Worm (Caenorhabditis elegans) whole organism, L4 larva: ENCODE results near the gene mrp-1.

Source experiments
- F10B5.3 ChIP-seq: sonication (generic microtip); optimal IDR thresholded peaks from 2 replicates; lab custom pipeline; 2016; ENCODE audit warnings: mild to moderate bottlenecking, missing genetic modification characterization, missing compliant biosample characterization
- F49E8.2 ChIP-seq: sonication (generic microtip); optimal IDR thresholded peaks from 2 replicates; lab custom pipeline; 2016; ENCODE audit warnings: missing compliant biosample characterization, mild to moderate bottlenecking, missing genetic modification characterization, borderline replicate concordance
- aly-2 ChIP-seq: sonication (generic microtip); optimal IDR thresholded peaks from 2 replicates; lab custom pipeline; 2018; ENCODE audit warnings: missing biosample characterization, missing genetic modification characterization
- ama-1 ChIP-seq: fragments of 150-350 bp; optimal IDR thresholded peaks from 2 replicates; lab custom pipeline; 2014; ENCODE audit warnings: inconsistent platforms, mixed read lengths
- ces-1 ChIP-seq: fragments of 150-350 bp; sonication (generic microtip); optimal IDR thresholded peaks from 4 replicates; lab custom pipeline; 2014; ENCODE audit warnings: missing biosample characterization, missing genetic modification reagents, missing genetic modification characterization
- mdt-29 ChIP-seq: fragments of 200-800 bp; sonication (Bioruptor generic); IDR thresholded peaks from 2 replicates; pipeline ENCODE4 v1.3.6; 2022; ENCODE audit warnings: missing genetic modification reagents, missing genetic modification characterization, missing compliant biosample characterization
- nhr-237 ChIP-seq: sonication (generic microtip); optimal IDR thresholded peaks from 2 replicates; lab custom pipeline; 2017; ENCODE audit warnings: missing biosample characterization, missing genetic modification characterization
- nhr-42 ChIP-seq: fragments of 200-800 bp; sonication (Bioruptor generic); IDR thresholded peaks from 2 replicates; pipeline ENCODE4 v1.3.6; 2022; ENCODE audit warnings: missing genetic modification characterization, missing compliant biosample characterization
- nhr-76 ChIP-seq: fragments of 150-350 bp; optimal IDR thresholded peaks from 2 replicates; lab custom pipeline; 2014; ENCODE audit warnings: missing biosample characterization, missing genetic modification characterization
- pqm-1 ChIP-seq: sonication (generic microtip); optimal IDR thresholded peaks from 2 replicates; lab custom pipeline; 2017; ENCODE audit warnings: missing biosample characterization, missing genetic modification characterization
- spr-1 ChIP-seq: sonication (generic microtip); optimal IDR thresholded peaks from 2 replicates; lab custom pipeline; 2016; ENCODE audit warnings: mild to moderate bottlenecking, missing genetic modification characterization, missing compliant biosample characterization
- unc-130 ChIP-seq: sonication (generic microtip); optimal IDR thresholded peaks from 2 replicates; lab custom pipeline; 2016; ENCODE audit warnings: missing genetic modification reagents, missing genetic modification characterization, missing compliant biosample characterization

- TF ChIP-seq F10B5.3 (tag; lab: Kevin White, UChicago) (no peak), nhr-237 (tag; lab: Kevin White, UChicago) (no peak), ama-1 (lab: Kevin White, UChicago) (no peak), mdt-29 (GFP tag; lab: Robert Waterston, UW) (no peak), spr-1 (no peak), unc-130 (GFP tag; lab: Kevin White, UChicago) (no peak), nhr-42 (GFP tag; lab: Robert Waterston, UW) (no peak), F49E8.2 (tag; lab: Kevin White, UChicago) (no peak), pqm-1 (tag; lab: Kevin White, UChicago) (no peak), ces-1 (GFP tag; lab: Kevin White, UChicago) (no peak), aly-2 (tag; lab: Kevin White, UChicago) (no peak), nhr-76 (no peak)
These were observed 16.3 kb downstream of the mrp-1 start for ce11 chrX:571367-571766.
